Fruit fly (Drosophila melanogaster) whole organism, embryonic: ENCODE measurements around the gene APC4.

Source experiments
- Abd-B ChIP-seq: fragments of 200-800 bp; sonication (Bioruptor generic); optimal IDR thresholded peaks from 2 replicates; lab custom pipeline; 2018; ENCODE audit warnings: missing biosample characterization, mild to moderate bottlenecking, missing genetic modification characterization, moderate library complexity
- Aef1 ChIP-seq: fragments of 200-800 bp; sonication (Bioruptor generic); IDR thresholded peaks from 3 replicates; pipeline ENCODE4 v1.3.6; 2022; ENCODE audit warnings: missing biosample characterization, missing genetic modification characterization
- B-H2 ChIP-seq: fragments of 200-800 bp; sonication (Bioruptor generic); optimal IDR thresholded peaks from 2 replicates; lab custom pipeline; 2018; ENCODE audit warnings: missing biosample characterization, mild to moderate bottlenecking, missing genetic modification characterization
- Bteb2 ChIP-seq: fragments of 200-800 bp; sonication (Bioruptor generic); optimal IDR thresholded peaks from 2 replicates; lab custom pipeline; 2016; ENCODE audit warnings: missing biosample characterization, missing genetic modification characterization
- CG10431 ChIP-seq: fragments of 200-800 bp; sonication (Bioruptor generic); optimal IDR thresholded peaks from 3 replicates; lab custom pipeline; 2018; ENCODE audit warnings: missing biosample characterization, mild to moderate bottlenecking, missing genetic modification characterization
- CG10565 ChIP-seq: fragments of 200-800 bp; sonication (Bioruptor generic); optimal IDR thresholded peaks from 3 replicates; lab custom pipeline; 2016; ENCODE audit warnings: missing biosample characterization, mild to moderate bottlenecking, missing genetic modification characterization
- CG11247 ChIP-seq: fragments of 200-800 bp; sonication (Bioruptor generic); IDR thresholded peaks from 2 replicates; pipeline ENCODE4 v1.3.6; 2022; ENCODE audit warnings: missing biosample characterization, missing genetic modification characterization
- CG11398 ChIP-seq: fragments of 200-800 bp; sonication (Bioruptor generic); optimal IDR thresholded peaks from 2 replicates; lab custom pipeline; 2016; ENCODE audit warnings: missing biosample characterization, missing genetic modification characterization
- CG12219 ChIP-seq: fragments of 200-800 bp; sonication (Bioruptor generic); optimal IDR thresholded peaks from 3 replicates; lab custom pipeline; 2018; ENCODE audit warnings: missing biosample characterization, mild to moderate bottlenecking, missing genetic modification characterization
- CG13624 ChIP-seq: fragments of 200-800 bp; sonication (Bioruptor generic); optimal IDR thresholded peaks from 2 replicates; lab custom pipeline; 2016; ENCODE audit warnings: missing biosample characterization, missing genetic modification characterization
- CG16779 ChIP-seq: fragments of 200-800 bp; sonication (Bioruptor generic); IDR thresholded peaks from 2 replicates; pipeline ENCODE4 v1.3.6; 2022; ENCODE audit warnings: missing biosample characterization, missing genetic modification characterization
- CG16863 ChIP-seq: fragments of 200-800 bp; sonication (Bioruptor generic); optimal IDR thresholded peaks from 3 replicates; lab custom pipeline; 2016; ENCODE audit warnings: missing biosample characterization, missing genetic modification characterization
- CG17328 ChIP-seq: fragments of 200-800 bp; sonication (Bioruptor generic); IDR thresholded peaks from 2 replicates; pipeline ENCODE4 v1.3.6; 2022; ENCODE audit warnings: missing biosample characterization, missing genetic modification characterization
- CG3407 ChIP-seq: fragments of 200-800 bp; sonication (Bioruptor generic); optimal IDR thresholded peaks from 2 replicates; lab custom pipeline; 2018; ENCODE audit warnings: missing biosample characterization, mild to moderate bottlenecking, missing genetic modification characterization
- CG34376 ChIP-seq: fragments of 200-800 bp; sonication (Bioruptor generic); optimal IDR thresholded peaks from 2 replicates; lab custom pipeline; 2018; ENCODE audit warnings: missing biosample characterization, mild to moderate bottlenecking, missing genetic modification characterization
- CG5953 ChIP-seq: fragments of 200-800 bp; sonication (Bioruptor generic); IDR thresholded peaks from 2 replicates; pipeline ENCODE4 v1.3.6; 2022; ENCODE audit warnings: missing biosample characterization, missing genetic modification characterization
- CG6175 ChIP-seq: fragments of 200-800 bp; sonication (Bioruptor generic); IDR thresholded peaks from 3 replicates; pipeline ENCODE4 v1.3.6; 2022; ENCODE audit warnings: missing biosample characterization, missing genetic modification characterization
- CG7556 ChIP-seq: fragments of 200-800 bp; sonication (Bioruptor generic); optimal IDR thresholded peaks from 2 replicates; lab custom pipeline; 2017; ENCODE audit warnings: missing biosample characterization, mild to moderate bottlenecking, missing genetic modification characterization
- CG7786 ChIP-seq: fragments of 200-800 bp; sonication (Bioruptor generic); optimal IDR thresholded peaks from 2 replicates; lab custom pipeline; 2016; ENCODE audit warnings: missing biosample characterization, missing genetic modification characterization
- CG8478 ChIP-seq: fragments of >200 bp; optimal IDR thresholded peaks from 2 replicates; lab custom pipeline; 2018
- D19A ChIP-seq: fragments of 200-800 bp; optimal IDR thresholded peaks from 3 replicates; lab custom pipeline; 2019; ENCODE audit warnings: missing biosample characterization, mild to moderate bottlenecking, missing genetic modification characterization, moderate library complexity
- Dad ChIP-seq: fragments of 200-800 bp; sonication (Bioruptor generic); optimal IDR thresholded peaks from 3 replicates; lab custom pipeline; 2016; ENCODE audit warnings: missing biosample characterization, missing genetic modification characterization
- E2f1 ChIP-seq: fragments of 200-800 bp; sonication (Bioruptor generic); IDR thresholded peaks from 2 replicates; pipeline ENCODE4 v1.3.6; 2022; ENCODE audit warnings: missing biosample characterization, missing genetic modification characterization
- E2f2 ChIP-seq: fragments of 200-800 bp; sonication (Bioruptor generic); IDR thresholded peaks from 2 replicates; pipeline ENCODE4 v1.3.6; 2022; ENCODE audit warnings: missing biosample characterization, missing genetic modification characterization
- H15 ChIP-seq: fragments of 200-800 bp; sonication (Bioruptor generic); IDR thresholded peaks from 3 replicates; pipeline ENCODE4 v1.3.6; 2022; ENCODE audit warnings: missing biosample characterization, missing genetic modification characterization
- MTF-1 ChIP-seq: fragments of 200-800 bp; sonication (Bioruptor generic); optimal IDR thresholded peaks from 2 replicates; lab custom pipeline; 2018; ENCODE audit warnings: missing biosample characterization, mild to moderate bottlenecking, missing genetic modification characterization, borderline replicate concordance
- Mrtf ChIP-seq: fragments of 200-800 bp; sonication (Bioruptor generic); IDR thresholded peaks from 3 replicates; pipeline ENCODE4 v1.3.6; 2022; ENCODE audit warnings: missing biosample characterization, missing genetic modification characterization
- NFAT ChIP-seq: fragments of 200-800 bp; sonication (Bioruptor generic); IDR thresholded peaks from 2 replicates; pipeline ENCODE4 v1.3.6; 2022; ENCODE audit warnings: missing biosample characterization, missing genetic modification characterization
- Nf-YA ChIP-seq: fragments of 200-800 bp; sonication (Bioruptor generic); IDR thresholded peaks from 2 replicates; pipeline ENCODE4 v1.3.6; 2022; ENCODE audit warnings: missing biosample characterization, missing genetic modification characterization
- Opbp ChIP-seq: fragments of 200-800 bp; sonication (Bioruptor generic); IDR thresholded peaks from 3 replicates; pipeline ENCODE4 v1.3.6; 2022; ENCODE audit warnings: missing biosample characterization, missing genetic modification characterization; ENCODE audit not compliant: partially characterized antibody
- Trl ChIP-seq, 3 experiments: fragments of >200 bp in 2 of 3; fragments of 200-800 bp in 1 of 3; sonication (Bioruptor generic) in 1 of 3; optimal IDR thresholded peaks; 2 replicates in 1 of 3; 3 replicates in 2 of 3; lab custom pipeline; 2016 to 2017; ENCODE audit warnings: missing biosample characterization in 1 of 3, missing genetic modification characterization in 1 of 3
- ab ChIP-seq: fragments of 200-800 bp; sonication (Bioruptor generic); optimal IDR thresholded peaks from 2 replicates; lab custom pipeline; 2016; ENCODE audit warnings: missing biosample characterization, missing genetic modification characterization
- amos ChIP-seq: fragments of 200-800 bp; sonication (Bioruptor generic); IDR thresholded peaks from 2 replicates; pipeline ENCODE4 v1.3.6; 2022; ENCODE audit warnings: missing biosample characterization, missing genetic modification characterization; ENCODE audit not compliant: partially characterized antibody
- aop ChIP-seq: fragments of 200-800 bp; sonication (Bioruptor generic); IDR thresholded peaks from 2 replicates; pipeline ENCODE4 v1.3.6; 2022; ENCODE audit warnings: missing biosample characterization, missing genetic modification characterization
- ash1 ChIP-seq: fragments of 200-800 bp; sonication (Bioruptor generic); optimal IDR thresholded peaks from 2 replicates; lab custom pipeline; 2018; ENCODE audit warnings: missing biosample characterization, mild to moderate bottlenecking, missing genetic modification characterization
- cad ChIP-seq: fragments of >200 bp; optimal IDR thresholded peaks from 2 replicates; lab custom pipeline; 2017; ENCODE audit warnings: missing biosample characterization, missing genetic modification characterization
- caup ChIP-seq: fragments of 200-800 bp; sonication (Bioruptor generic); optimal IDR thresholded peaks from 3 replicates; lab custom pipeline; 2017; ENCODE audit warnings: missing biosample characterization, mild to moderate bottlenecking, missing genetic modification characterization, moderate library complexity; ENCODE audit not compliant: severe bottlenecking
- dimm ChIP-seq: fragments of 200-800 bp; sonication (Bioruptor generic); IDR thresholded peaks from 2 replicates; pipeline ENCODE4 v1.3.6; 2022; ENCODE audit warnings: missing biosample characterization, missing genetic modification characterization
- grn ChIP-seq: fragments of 200-800 bp; sonication (Bioruptor generic); optimal IDR thresholded peaks from 3 replicates; lab custom pipeline; 2017; ENCODE audit warnings: missing biosample characterization, missing genetic modification characterization
- hkb ChIP-seq, 2 experiments: fragments of 200-800 bp in 1 of 2; fragments of >200 bp in 1 of 2; sonication (Bioruptor generic) in 1 of 2; IDR thresholded peaks in 1 of 2; optimal IDR thresholded peaks in 1 of 2; 2 replicates each; pipeline versions ENCODE4 v1.3.6 to Lab custom; 2017 to 2022; ENCODE audit warnings: missing biosample characterization in 1 of 2, missing genetic modification characterization in 1 of 2
- lab ChIP-seq: fragments of 200-800 bp; sonication (Bioruptor generic); optimal IDR thresholded peaks from 3 replicates; lab custom pipeline; 2017; ENCODE audit warnings: missing biosample characterization, missing genetic modification characterization, mild to moderate bottlenecking, moderate library complexity, missing genetic modification reagents
- odd ChIP-seq: fragments of 200-800 bp; sonication (Bioruptor generic); optimal IDR thresholded peaks from 2 replicates; lab custom pipeline; 2017; ENCODE audit warnings: missing biosample characterization, mild to moderate bottlenecking, missing genetic modification characterization
- peb ChIP-seq: fragments of 200-800 bp; sonication (Bioruptor generic); IDR thresholded peaks from 2 replicates; pipeline ENCODE4 v1.3.6; 2022; ENCODE audit warnings: missing biosample characterization, missing genetic modification characterization
- schlank ChIP-seq: fragments of 200-800 bp; sonication (Bioruptor generic); optimal IDR thresholded peaks from 2 replicates; lab custom pipeline; 2018; ENCODE audit warnings: missing biosample characterization, mild to moderate bottlenecking, missing genetic modification characterization
- sob ChIP-seq: fragments of 200-800 bp; sonication (Bioruptor generic); IDR thresholded peaks from 2 replicates; pipeline ENCODE4 v1.3.6; 2022; ENCODE audit warnings: missing biosample characterization, missing genetic modification characterization
- toy ChIP-seq: fragments of 200-800 bp; sonication (Bioruptor generic); IDR thresholded peaks from 2 replicates; pipeline ENCODE4 v1.3.6; 2022; ENCODE audit warnings: missing biosample characterization, missing genetic modification characterization
- tx ChIP-seq: fragments of 200-800 bp; sonication (Bioruptor generic); optimal IDR thresholded peaks from 2 replicates; lab custom pipeline; 2016; ENCODE audit warnings: missing biosample characterization, missing genetic modification characterization
- unpg ChIP-seq: fragments of 200-800 bp; sonication (Bioruptor generic); optimal IDR thresholded peaks from 3 replicates; lab custom pipeline; 2018; ENCODE audit warnings: missing biosample characterization, mild to moderate bottlenecking, missing genetic modification characterization, moderate library complexity
- usp ChIP-seq: fragments of >200 bp; optimal IDR thresholded peaks from 2 replicates; lab custom pipeline; 2017; ENCODE audit warnings: missing biosample characterization, missing genetic modification characterization
- yki ChIP-seq: fragments of >200 bp; optimal IDR thresholded peaks from 3 replicates; lab custom pipeline; 2018

APC4 gene

DNA sequence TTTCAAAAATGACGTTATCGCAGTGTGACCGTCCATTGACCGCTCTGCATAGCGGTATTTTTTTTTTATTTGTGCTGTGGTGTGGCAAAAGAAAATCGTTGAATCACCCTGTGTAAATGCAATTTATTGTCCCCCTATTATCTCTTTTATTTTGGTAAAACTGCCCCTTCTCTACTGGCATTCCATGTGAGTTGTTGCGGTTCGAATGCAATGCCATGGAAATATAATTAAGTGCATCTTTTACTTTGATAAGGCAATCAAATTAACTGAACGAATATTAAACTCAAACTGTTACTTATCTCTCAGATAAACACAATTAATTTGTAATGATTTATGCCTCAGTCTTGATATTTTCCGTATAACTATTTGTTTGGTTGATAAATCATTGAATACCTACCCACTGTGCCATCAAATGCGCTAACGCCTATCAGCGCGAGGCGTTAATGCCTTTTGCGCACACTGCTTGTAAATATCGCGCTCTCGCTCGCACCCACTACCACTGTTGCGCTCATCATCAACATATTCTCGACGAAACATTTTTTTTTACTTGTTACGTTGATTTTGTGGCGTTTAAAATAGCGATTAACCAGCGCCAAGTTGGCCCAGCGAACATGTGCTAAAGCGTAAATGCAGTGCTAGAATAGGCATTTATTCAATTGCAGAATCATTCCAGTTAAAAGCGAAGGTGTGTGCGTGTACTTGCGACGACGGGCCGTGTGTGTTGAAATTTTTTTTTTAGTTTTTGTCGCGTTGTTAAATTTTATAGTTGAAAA lies 26.5 kb downstream of the APC4 start (continued):
- TF ChIP-seq CG34376 (GFP tag; lab: Kevin White, UChicago) (no peak), schlank (no peak), amos (GFP tag; lab: Robert Waterston, UW) (no peak), usp (GFP tag; lab: Kevin White, UChicago) (no peak), E2f2 (GFP tag; lab: Robert Waterston, UW) (peak; percentile 29; the same call in 1 of the 2 replicates), peb (peak; percentile 29; the same call in 1 of the 2 replicates), Mrtf (GFP tag; lab: Robert Waterston, UW) (no peak), Dad (peak; percentile 36), CG5953 (GFP tag; lab: Robert Waterston, UW) (no peak), CG8478 (lab: Kevin White, UChicago) (peak; percentile 16), aop (GFP tag; lab: Robert Waterston, UW) (no peak), dimm (GFP tag; lab: Robert Waterston, UW) (no peak), lab (GFP tag; lab: Kevin White, UChicago) (peak; percentile 34), ash1 (GFP tag; lab: Kevin White, UChicago) (no peak), CG16863 (GFP tag; lab: Kevin White, UChicago) (peak; percentile 73), E2f1 (GFP tag; lab: Robert Waterston, UW) (peak; percentile 20; the same call in 1 of the 2 replicates), CG6175 (no peak), CG12219 (GFP tag; lab: Kevin White, UChicago) (no peak), Opbp (GFP tag; lab: Robert Waterston, UW) (no peak), CG10431 (GFP tag; lab: Kevin White, UChicago) (no peak), odd (GFP tag; lab: Kevin White, UChicago) (no peak), Bteb2 (GFP tag; lab: Kevin White, UChicago) (peak; percentile 26), Abd-B (GFP tag; lab: Kevin White, UChicago) (peak; percentile 68), caup (GFP tag; lab: Kevin White, UChicago) (no peak), tx (GFP tag; lab: Kevin White, UChicago) (peak; percentile 53), CG11398 (GFP tag; lab: Kevin White, UChicago) (no peak), CG7786 (GFP tag; lab: Kevin White, UChicago) (peak; percentile 28), grn (no peak), cad (no peak), MTF-1 (GFP tag; lab: Kevin White, UChicago) (no peak), unpg (GFP tag; lab: Kevin White, UChicago) (peak; percentile 51), CG17328 (GFP tag; lab: Robert Waterston, UW) (no peak), Nf-YA (GFP tag; lab: Robert Waterston, UW) (no peak), CG16779 (GFP tag; lab: Robert Waterston, UW) (no peak), CG10565 (GFP tag; lab: Kevin White, UChicago) (no peak), D19A (tag; lab: Kevin White, UChicago) (no peak), Trl (optimal IDR thresholded peaks at IDR 0.05; lab: Kevin White, UChicago) (no peak), Trl (GFP tag; optimal IDR thresholded peaks at IDR 0.05; lab: Kevin White, UChicago) (peak; percentile 9), B-H2 (GFP tag; lab: Kevin White, UChicago) (no peak), toy (GFP tag; lab: Robert Waterston, UW) (no peak), CG13624 (GFP tag; lab: Kevin White, UChicago) (peak; percentile 64), CG3407 (no peak), hkb (optimal IDR thresholded peaks at IDR 0.05; lab: Kevin White, UChicago) (no peak), hkb (GFP tag; IDR thresholded peaks at IDR 0.05; lab: Robert Waterston, UW) (peak; percentile 45; the same call in 1 of the 2 replicates), CG11247 (no peak), ab (GFP tag; lab: Kevin White, UChicago) (no peak), sob (GFP tag; lab: Robert Waterston, UW) (peak; percentile 38; the same call in 1 of the 2 replicates), CG7556 (GFP tag; lab: Kevin White, UChicago) (peak; percentile 45), Aef1 (GFP tag; lab: Robert Waterston, UW) (0 out of 3 replicates have a peak, but pooled peaks have one; percentile 41), H15 (GFP tag; lab: Robert Waterston, UW) (no peak), NFAT (no peak), yki (lab: Kevin White, UChicago) (no peak)
